Worm (Caenorhabditis elegans) whole organism, mixed stage, embryonic: ENCODE results near the gene glb-1.

Source experiments
- bed-3 ChIP-seq: fragments of 200-800 bp; sonication (Bioruptor generic); optimal IDR thresholded peaks from 3 replicates; lab custom pipeline; 2018; ENCODE audit warnings: mild to moderate bottlenecking, missing genetic modification characterization, moderate library complexity, missing compliant biosample characterization
- elt-1 ChIP-seq: sonication (generic microtip); optimal IDR thresholded peaks from 2 replicates; lab custom pipeline; 2017; ENCODE audit warnings: missing genetic modification characterization, mild to moderate bottlenecking, missing compliant biosample characterization, antibody characterized with exemption, moderate library complexity, borderline replicate concordance; ENCODE audit not compliant: insufficient read depth
- flh-1 ChIP-seq: fragments of 200-800 bp; sonication (Bioruptor generic); optimal IDR thresholded peaks from 2 replicates; lab custom pipeline; 2018; ENCODE audit warnings: mild to moderate bottlenecking, missing genetic modification characterization, moderate library complexity, missing compliant biosample characterization
- lsy-2 ChIP-seq: fragments of 150-350 bp; optimal IDR thresholded peaks from 2 replicates; lab custom pipeline; 2014; ENCODE audit warnings: missing biosample characterization, missing genetic modification characterization
- mab-5 ChIP-seq: fragments of 150-350 bp; optimal IDR thresholded peaks from 2 replicates; lab custom pipeline; 2014; ENCODE audit warnings: missing biosample characterization, missing genetic modification characterization
- nhr-237 ChIP-seq: fragments of 150-350 bp; optimal IDR thresholded peaks from 2 replicates; lab custom pipeline; 2014; ENCODE audit warnings: missing biosample characterization, missing genetic modification characterization
- unc-39 ChIP-seq: fragments of 150-350 bp; optimal IDR thresholded peaks from 2 replicates; lab custom pipeline; 2014; ENCODE audit warnings: missing biosample characterization, missing genetic modification characterization
- unc-62 ChIP-seq: fragments of 150-350 bp; optimal IDR thresholded peaks from 2 replicates; lab custom pipeline; 2014; ENCODE audit warnings: missing biosample characterization, missing genetic modification reagents, missing genetic modification characterization
- ztf-11 ChIP-seq: fragments of 150-350 bp; optimal IDR thresholded peaks from 2 replicates; lab custom pipeline; 2014; ENCODE audit warnings: missing biosample characterization, missing genetic modification characterization

- TF ChIP-seq unc-39 (no peak), unc-62 (GFP tag; lab: Kevin White, UChicago) (no peak), nhr-237 (no peak), mab-5 (no peak), lsy-2 (no peak), flh-1 (no peak), bed-3 (GFP tag; lab: Kevin White, UChicago) (no peak), ztf-11 (no peak), elt-1 (tag; lab: Kevin White, UChicago) (no peak)
Observed at ce11 chrIII:8917879-8918381, 5.2 kb downstream of the glb-1 start, which contains the start of gene cdc-25.3.
